Worm (Caenorhabditis elegans) whole organism, L3 larva: ENCODE results near the gene pha-4.

Source experiments
- ZK546.5 ChIP-seq: sonication (generic microtip); optimal IDR thresholded peaks from 2 replicates; lab custom pipeline; 2017; ENCODE audit warnings: missing biosample characterization, missing genetic modification characterization
- nhr-11 ChIP-seq: fragments of 150-350 bp; optimal IDR thresholded peaks from 2 replicates; lab custom pipeline; 2014; ENCODE audit warnings: missing biosample characterization, missing genetic modification characterization
- nhr-23 ChIP-seq: fragments of 150-350 bp; optimal IDR thresholded peaks from 2 replicates; lab custom pipeline; 2014; ENCODE audit warnings: missing biosample characterization, missing genetic modification reagents, missing genetic modification characterization
- nhr-237 ChIP-seq: fragments of 150-350 bp; optimal IDR thresholded peaks from 2 replicates; lab custom pipeline; 2014; ENCODE audit warnings: missing biosample characterization, missing genetic modification characterization

DNA sequence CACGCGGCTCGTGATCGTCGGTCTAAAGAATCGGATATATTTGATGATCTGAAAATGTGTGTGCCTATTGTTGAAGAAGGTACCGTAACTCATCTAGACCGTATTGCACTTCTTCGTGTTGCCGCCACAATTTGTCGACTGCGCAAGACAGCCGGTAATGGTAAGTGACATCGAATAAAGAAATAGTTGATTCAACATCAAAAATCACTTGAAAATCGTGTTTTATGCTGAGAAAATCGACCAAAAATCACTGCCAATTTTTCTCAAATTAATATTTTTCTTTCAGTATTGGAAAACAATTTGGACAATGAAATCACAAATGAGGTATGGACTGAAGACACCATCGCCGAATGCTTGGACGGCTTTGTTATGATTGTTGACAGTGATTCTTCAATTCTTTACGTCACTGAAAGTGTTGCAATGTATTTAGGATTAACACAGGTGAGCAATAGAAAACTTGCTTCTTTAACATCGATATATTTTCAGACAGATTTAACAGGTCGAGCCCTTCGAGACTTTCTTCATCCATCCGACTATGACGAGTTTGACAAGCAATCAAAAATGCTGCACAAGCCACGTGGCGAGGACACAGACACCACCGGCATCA, 28.6 kb downstream of the pha-4 start:
- TF ChIP-seq nhr-23 (tag; lab: Kevin White, UChicago), result no peak
- TF ChIP-seq ZK546.5, result no peak
- no peak for TF ChIP-seq nhr-11 (tag; lab: Kevin White, UChicago)
- no peak for TF ChIP-seq nhr-237 (tag; lab: Kevin White, UChicago)
